Fruit fly (Drosophila melanogaster): ENCODE measurements around the gene CG12986.
A peak's percentile ranks its signal among the peaks of the same experiment; 100 is the strongest.

CG12986 gene

dm6 chrX:17826807-17827703 is 7.6 kb upstream of the CG12986 start, which contains the start of gene Socs16D (continued):
- TF ChIP-seq Hmx (GFP tag; optimal IDR thresholded peaks at IDR 0.05) = no peak
- TF ChIP-seq CG17359 (tag; optimal IDR thresholded peaks at IDR 0.05) = no peak
- TF ChIP-seq emc (GFP tag; optimal IDR thresholded peaks at IDR 0.05) = no peak
- TF ChIP-seq H2.0 (GFP tag; IDR thresholded peaks at IDR 0.05) = no peak
- peak; percentile 5 for TF ChIP-seq CG1233 (GFP tag; optimal IDR thresholded peaks at IDR 0.05)
- peak; percentile 65 for TF ChIP-seq crol (GFP tag; IDR thresholded peaks at IDR 0.05)
- peak; percentile 43 for TF ChIP-seq her (GFP tag; optimal IDR thresholded peaks at IDR 0.05)
- no peak for TF ChIP-seq Atf-2 (GFP tag; optimal IDR thresholded peaks at IDR 0.05)
- TF ChIP-seq phol (tag; optimal IDR thresholded peaks at IDR 0.05) = peak; percentile 47
- no peak for TF ChIP-seq CG7357 (GFP tag; IDR thresholded peaks at IDR 0.05)
- no peak for TF ChIP-seq CG11247 (GFP tag; IDR thresholded peaks at IDR 0.05)
- peak; percentile 24; the same call in 1 of the 2 replicates for TF ChIP-seq Oaz (GFP tag; IDR thresholded peaks at IDR 0.05)
- TF ChIP-seq ssp (GFP tag; IDR thresholded peaks at IDR 0.05) = 0 out of 2 replicates have a peak, but pooled peaks have one; percentile 9
- TF ChIP-seq caup (GFP tag; optimal IDR thresholded peaks at IDR 0.05; ENCODE audit: severe bottlenecking) = peak; percentile 12
- TF ChIP-seq Jarid2 (GFP tag; optimal IDR thresholded peaks at IDR 0.05) = peak; percentile 34
- no peak for TF ChIP-seq CG14965 (GFP tag; optimal IDR thresholded peaks at IDR 0.05; ENCODE audit: borderline replicate concordance)
- no peak for TF ChIP-seq CG6813 (GFP tag; optimal IDR thresholded peaks at IDR 0.05)
- no peak for TF ChIP-seq CG4820 (GFP tag; optimal IDR thresholded peaks at IDR 0.05)
- TF ChIP-seq Doc2 (GFP tag; IDR thresholded peaks at IDR 0.05) = no peak
- peak; percentile 93 for TF ChIP-seq nerfin-2 (GFP tag; IDR thresholded peaks at IDR 0.05; ENCODE audit: partially characterized antibody)
- no peak for TF ChIP-seq sc (optimal IDR thresholded peaks at IDR 0.05)
- no peak for TF ChIP-seq sc (GFP tag; optimal IDR thresholded peaks at IDR 0.05)
- peak; percentile 38; the same call in 1 of the 2 replicates for TF ChIP-seq NFAT (GFP tag; IDR thresholded peaks at IDR 0.05)
- TF ChIP-seq gcm (GFP tag; optimal IDR thresholded peaks at IDR 0.05) = peak; percentile 10

- TF ChIP-seq Pdp1 (GFP tag; optimal IDR thresholded peaks at IDR 0.05) (peak in 1 of 2 experiments; percentile 18), CG8290 (GFP tag; optimal IDR thresholded peaks at IDR 0.05) (no peak), CG8290 (tag; optimal IDR thresholded peaks at IDR 0.05) (no peak), Nf-YB (GFP tag; optimal IDR thresholded peaks at IDR 0.05) (peak; percentile 66), exex (tag; optimal IDR thresholded peaks at IDR 0.05) (peak; percentile 76), Nf-YC (tag; optimal IDR thresholded peaks at IDR 0.05) (peak; percentile 83), dysf (GFP tag; IDR thresholded peaks at IDR 0.05) (no peak), CG15479 (GFP tag; optimal IDR thresholded peaks at IDR 0.05) (no peak), chinmo (GFP tag; IDR thresholded peaks at IDR 0.05; ENCODE audit: partially characterized antibody) (0 out of 4 replicates have a peak, but pooled peaks have one; percentile 35), ham (GFP tag; IDR thresholded peaks at IDR 0.05) (no peak), CG31441 (GFP tag; IDR thresholded peaks at IDR 0.05) (peak; percentile 34; the same call in 1 of the 2 replicates), sr (GFP tag; IDR thresholded peaks at IDR 0.05) (peak; percentile 35; the same call in 1 of the 3 replicates), CG16779 (GFP tag; IDR thresholded peaks at IDR 0.05) (no peak), CG9817 (tag; optimal IDR thresholded peaks at IDR 0.05) (no peak), abd-A (tag; optimal IDR thresholded peaks at IDR 0.05) (peak; percentile 28), NfI (GFP tag; optimal IDR thresholded peaks at IDR 0.05) (no peak), CG3995 (GFP tag; optimal IDR thresholded peaks at IDR 0.05) (peak; percentile 96), h (optimal IDR thresholded peaks at IDR 0.05) (no peak), prd (optimal IDR thresholded peaks at IDR 0.05) (no peak), prd (GFP tag; IDR thresholded peaks at IDR 0.05) (no peak), Dip3 (GFP tag; optimal IDR thresholded peaks at IDR 0.05) (no peak), mirr (GFP tag; optimal IDR thresholded peaks at IDR 0.05) (peak; percentile 66), Fer3 (tag; optimal IDR thresholded peaks at IDR 0.05) (no peak), klu (GFP tag; IDR thresholded peaks at IDR 0.05) (peak; percentile 38; the same call in 1 of the 2 replicates), CG10274 (GFP tag; optimal IDR thresholded peaks at IDR 0.05) (no peak), CG17385 (GFP tag; optimal IDR thresholded peaks at IDR 0.05) (peak; percentile 13)
Observed at dm6 chrX:17821466-17821865, 2.0 kb upstream of the CG12986 start.
